Worm (Caenorhabditis elegans) whole organism, midembryonic: ENCODE results near the gene xbx-4.

Experiments
- T22C8.4 ChIP-seq: fragments of 200-800 bp; sonication (Bioruptor generic); IDR thresholded peaks from 2 replicates; pipeline ENCODE4 v1.3.6; 2022; ENCODE audit warnings: missing genetic modification characterization, missing compliant biosample characterization
- cog-1 ChIP-seq: sonication (generic microtip); optimal IDR thresholded peaks from 2 replicates; lab custom pipeline; 2016; ENCODE audit warnings: missing genetic modification characterization, missing compliant biosample characterization
- med-1 ChIP-seq: sonication (generic microtip); optimal IDR thresholded peaks from 2 replicates; lab custom pipeline; 2017; ENCODE audit warnings: missing genetic modification characterization, mild to moderate bottlenecking, missing compliant biosample characterization, antibody characterized with exemption, missing genetic modification reagents; ENCODE audit not compliant: insufficient read depth
- ref-1 ChIP-seq: fragments of 200-800 bp; sonication (Bioruptor generic); conservative IDR thresholded peaks from 2 replicates; pipeline ENCODE4 v1.3.6; 2022; ENCODE audit warnings: missing genetic modification reagents, missing genetic modification characterization, missing compliant biosample characterization
- ztf-29 ChIP-seq: fragments of 200-800 bp; sonication (Bioruptor generic); IDR thresholded peaks from 2 replicates; pipeline ENCODE4 v1.3.6; 2022; ENCODE audit warnings: missing genetic modification reagents, missing genetic modification characterization, missing compliant biosample characterization

ce11 chrIV:2130714-2131113 lies 16.3 kb downstream of the xbx-4 start, which contains the start of gene prmt-6:
- TF ChIP-seq T22C8.4 (GFP tag; lab: Robert Waterston, UW) (no peak), ref-1 (no peak), ztf-29 (GFP tag; lab: Robert Waterston, UW) (no peak), cog-1 (no peak), med-1 (GFP tag; lab: Kevin White, UChicago) (no peak)
